Worm (Caenorhabditis elegans) whole organism, L4/young adult: ENCODE measurements around the gene R02D5.7.

Experiments used
- W03F9.2 ChIP-seq: fragments of 150-350 bp; optimal IDR thresholded peaks from 2 replicates; lab custom pipeline; 2014; ENCODE audit warnings: missing biosample characterization, missing genetic modification characterization
- him-1 ChIP-seq: sonication (generic microtip); optimal IDR thresholded peaks from 2 replicates; lab custom pipeline; 2016; ENCODE audit warnings: missing genotype, missing genetic modification reagents, missing genetic modification characterization, missing compliant biosample characterization

DNA sequence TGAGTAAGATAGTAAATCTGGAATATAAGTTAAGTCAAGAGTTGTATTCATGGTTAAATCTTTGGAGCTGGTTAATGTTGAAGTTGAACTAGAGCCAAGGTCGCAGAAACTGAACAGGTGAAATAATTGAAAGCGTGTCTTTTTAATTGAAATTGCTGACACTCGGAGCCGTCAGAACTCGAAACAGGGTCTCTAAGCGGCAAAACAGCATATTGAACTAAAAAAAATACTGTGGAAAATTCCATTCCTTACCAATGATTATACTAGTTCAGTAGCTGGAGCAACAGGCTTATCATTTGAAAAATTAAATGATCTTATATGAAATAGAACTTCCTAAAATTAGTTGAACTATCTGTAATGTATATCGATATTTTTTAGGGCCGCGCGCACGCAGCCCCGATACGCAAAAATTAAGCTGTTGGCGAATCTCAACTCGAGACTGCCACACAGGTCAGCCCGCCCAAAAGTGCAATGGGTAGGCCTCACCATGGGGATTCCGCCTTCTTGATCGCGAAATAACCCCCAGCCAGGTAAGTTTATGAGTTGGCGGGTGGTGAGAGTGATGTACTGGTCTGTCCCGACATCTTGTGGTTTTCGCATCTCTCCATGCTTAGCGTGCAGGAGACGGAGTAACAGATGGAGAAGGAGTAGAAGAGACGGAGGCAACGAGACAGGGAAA lies 13.0 kb downstream of the R02D5.7 start, which contains the start of gene srz-97:
- TF ChIP-seq him-1 (tag; lab: Kevin White, UChicago) (no peak), W03F9.2 (tag; lab: Kevin White, UChicago) (no peak)
